Fruit fly (Drosophila melanogaster) whole organism, adult: ENCODE measurements around the gene CG13287.

Source experiments
- CG1620 ChIP-seq: fragments of 200-800 bp; sonication (Bioruptor generic); optimal IDR thresholded peaks from 2 replicates; lab custom pipeline; 2016; ENCODE audit warnings: missing biosample characterization, missing genetic modification characterization
- CG7045 ChIP-seq: fragments of 200-800 bp; sonication (Bioruptor generic); optimal IDR thresholded peaks from 2 replicates; lab custom pipeline; 2017; ENCODE audit warnings: missing biosample characterization, mild to moderate bottlenecking, missing genetic modification characterization
- Crg-1 ChIP-seq: fragments of 200-800 bp; sonication (Bioruptor generic); optimal IDR thresholded peaks from 2 replicates; lab custom pipeline; 2016; ENCODE audit warnings: missing biosample characterization, missing genetic modification characterization
- cnc ChIP-seq, 2 experiments: fragments of >200 bp; optimal IDR thresholded peaks; 2 replicates each; lab custom pipeline; 2017
- pad ChIP-seq: fragments of 200-800 bp; sonication (Bioruptor generic); optimal IDR thresholded peaks from 3 replicates; lab custom pipeline; 2017; ENCODE audit warnings: missing biosample characterization, missing genetic modification characterization, mild to moderate bottlenecking, moderate library complexity, missing genetic modification reagents
- toe ChIP-seq: fragments of 200-800 bp; sonication (Bioruptor generic); optimal IDR thresholded peaks from 2 replicates; lab custom pipeline; 2016; ENCODE audit warnings: missing biosample characterization, missing genetic modification characterization

- no peak for TF ChIP-seq cnc (optimal IDR thresholded peaks at IDR 0.05; lab: Kevin White, UChicago)
- peak; percentile 6 for TF ChIP-seq CG7045 (GFP tag; lab: Kevin White, UChicago)
- TF ChIP-seq Crg-1 (GFP tag; lab: Kevin White, UChicago) = peak; percentile 36
- TF ChIP-seq CG1620 = no peak
- TF ChIP-seq toe (GFP tag; lab: Kevin White, UChicago) = peak; percentile 8
- peak; percentile 64 for TF ChIP-seq pad (GFP tag; lab: Kevin White, UChicago)
Measured at dm6 chr3L:5922005-5922685, 40.0 kb downstream of the CG13287 start, which contains the start of gene CG32407.
